Worm (Caenorhabditis elegans) whole organism, young adult: Measurements from ENCODE around the gene btbd-10.

Experiments
- B0261.1 ChIP-seq: sonication (generic microtip); optimal IDR thresholded peaks from 2 replicates; lab custom pipeline; 2016; ENCODE audit warnings: mild to moderate bottlenecking, missing genetic modification characterization, moderate library complexity, missing compliant biosample characterization
- B0336.3 ChIP-seq: fragments of 200-800 bp; sonication (Bioruptor generic); IDR thresholded peaks from 2 replicates; pipeline ENCODE4 v1.3.6; 2022; ENCODE audit warnings: missing genetic modification characterization, missing compliant biosample characterization
- F10E7.11 ChIP-seq: sonication (generic microtip); optimal IDR thresholded peaks from 2 replicates; lab custom pipeline; 2017; ENCODE audit warnings: mild to moderate bottlenecking, missing genetic modification characterization, moderate library complexity, missing compliant biosample characterization
- F22D6.2 ChIP-seq: sonication (generic microtip); optimal IDR thresholded peaks from 2 replicates; lab custom pipeline; 2016; ENCODE audit warnings: mild to moderate bottlenecking, missing genetic modification characterization, missing compliant biosample characterization
- F23B12.7 ChIP-seq: sonication (generic microtip); optimal IDR thresholded peaks from 2 replicates; lab custom pipeline; 2017; ENCODE audit warnings: missing genetic modification characterization, mild to moderate bottlenecking, missing compliant biosample characterization, antibody characterized with exemption, moderate library complexity; ENCODE audit not compliant: insufficient read depth
- F33H1.4 ChIP-seq: fragments of 200-800 bp; sonication (Bioruptor generic); IDR thresholded peaks from 2 replicates; pipeline ENCODE4 v1.3.6; 2022; ENCODE audit warnings: missing genetic modification reagents, missing genetic modification characterization, missing compliant biosample characterization
- F37B4.10 ChIP-seq: fragments of 200-800 bp; sonication (Bioruptor generic); IDR thresholded peaks from 2 replicates; pipeline ENCODE4 v1.3.6; 2022; ENCODE audit warnings: missing genetic modification characterization, missing compliant biosample characterization
- F49E8.2 ChIP-seq: sonication (generic microtip); optimal IDR thresholded peaks from 3 replicates; lab custom pipeline; 2017; ENCODE audit warnings: missing genetic modification characterization, mild to moderate bottlenecking, missing compliant biosample characterization, antibody characterized with exemption, moderate library complexity; ENCODE audit not compliant: insufficient read depth
- F52B5.7 ChIP-seq: sonication (generic microtip); optimal IDR thresholded peaks from 2 replicates; lab custom pipeline; 2016; ENCODE audit warnings: mild to moderate bottlenecking, missing genetic modification characterization, missing compliant biosample characterization
- F55B11.4 ChIP-seq: sonication (generic microtip); optimal IDR thresholded peaks from 2 replicates; lab custom pipeline; 2016; ENCODE audit warnings: missing compliant biosample characterization, missing genetic modification characterization, borderline replicate concordance; ENCODE audit not compliant: insufficient read depth
- F57C9.4 ChIP-seq: sonication (generic microtip); optimal IDR thresholded peaks from 2 replicates; lab custom pipeline; 2017; ENCODE audit warnings: mild to moderate bottlenecking, missing genetic modification characterization, missing compliant biosample characterization
- T26A5.8 ChIP-seq: sonication (generic microtip); optimal IDR thresholded peaks from 2 replicates; lab custom pipeline; 2016; ENCODE audit warnings: missing genetic modification characterization, missing compliant biosample characterization
- Y67H2A.10 ChIP-seq: fragments of 200-800 bp; sonication (Bioruptor generic); conservative IDR thresholded peaks from 2 replicates; pipeline ENCODE4 v1.3.6; 2022; ENCODE audit warnings: missing genetic modification reagents, missing genetic modification characterization, missing compliant biosample characterization
- Y95B8A.8 ChIP-seq: fragments of 200-800 bp; sonication (Bioruptor generic); IDR thresholded peaks from 2 replicates; pipeline ENCODE4 v1.3.6; 2022; ENCODE audit warnings: missing genetic modification reagents, missing genetic modification characterization, missing compliant biosample characterization
- akir-1 ChIP-seq: fragments of 200-800 bp; sonication (Bioruptor generic); optimal IDR thresholded peaks from 2 replicates; lab custom pipeline; 2018; ENCODE audit warnings: mild to moderate bottlenecking, missing genetic modification characterization, moderate library complexity, missing compliant biosample characterization
- aptf-2 ChIP-seq: fragments of 200-800 bp; sonication (Bioruptor generic); conservative IDR thresholded peaks from 2 replicates; pipeline ENCODE4 v1.3.6; 2022; ENCODE audit warnings: missing genetic modification reagents, missing genetic modification characterization, missing compliant biosample characterization
- atf-7 ChIP-seq: sonication (generic microtip); optimal IDR thresholded peaks from 2 replicates; lab custom pipeline; 2017; ENCODE audit warnings: mild to moderate bottlenecking, missing genetic modification characterization, missing compliant biosample characterization
- athp-1 ChIP-seq: sonication (generic microtip); optimal IDR thresholded peaks from 2 replicates; lab custom pipeline; 2017; ENCODE audit warnings: mild to moderate bottlenecking, missing genetic modification characterization, missing compliant biosample characterization
- cebp-1 ChIP-seq, 2 experiments: fragments of 200-800 bp in 1 of 2; sonication (Bioruptor generic) in 1 of 2; sonication (generic microtip) in 1 of 2; IDR thresholded peaks in 1 of 2; optimal IDR thresholded peaks in 1 of 2; 2 replicates each; pipeline versions ENCODE4 v1.3.6 to Lab custom; 2017 to 2022; ENCODE audit warnings: missing compliant biosample characterization in 2 of 2, missing genetic modification characterization in 2 of 2, mild to moderate bottlenecking in 1 of 2, missing genetic modification reagents in 1 of 2, moderate library complexity in 1 of 2
- cebp-2 ChIP-seq: fragments of 200-800 bp; sonication (Bioruptor generic); IDR thresholded peaks from 2 replicates; pipeline ENCODE4 v1.3.6; 2022; ENCODE audit warnings: missing genetic modification characterization, missing compliant biosample characterization
- ceh-100 ChIP-seq: fragments of 200-800 bp; sonication (Bioruptor generic); IDR thresholded peaks from 2 replicates; pipeline ENCODE4 v1.3.6; 2022; ENCODE audit warnings: missing genetic modification reagents, missing genetic modification characterization, missing compliant biosample characterization
- ceh-40 ChIP-seq: fragments of 200-800 bp; sonication (Bioruptor generic); IDR thresholded peaks from 2 replicates; pipeline ENCODE4 v1.3.6; 2022; ENCODE audit warnings: missing genetic modification characterization, missing compliant biosample characterization
- die-1 ChIP-seq: sonication (generic microtip); optimal IDR thresholded peaks from 2 replicates; lab custom pipeline; 2016; ENCODE audit warnings: missing genotype, mild to moderate bottlenecking, missing genetic modification characterization, missing compliant biosample characterization
- dpff-1 ChIP-seq: sonication (generic microtip); optimal IDR thresholded peaks from 2 replicates; lab custom pipeline; 2017; ENCODE audit warnings: mild to moderate bottlenecking, missing genetic modification characterization, missing compliant biosample characterization
- dpl-1 ChIP-seq: fragments of 150-350 bp; optimal IDR thresholded peaks from 2 replicates; lab custom pipeline; 2014; ENCODE audit warnings: missing biosample characterization, missing genetic modification reagents, missing genetic modification characterization
- efl-1 ChIP-seq: fragments of 150-350 bp; optimal IDR thresholded peaks from 2 replicates; lab custom pipeline; 2014; ENCODE audit warnings: missing biosample characterization, missing genetic modification reagents, missing genetic modification characterization
- egl-18 ChIP-seq: fragments of 200-800 bp; sonication (Bioruptor generic); IDR thresholded peaks from 2 replicates; pipeline ENCODE4 v1.3.6; 2022; ENCODE audit warnings: missing genetic modification reagents, missing genetic modification characterization, missing compliant biosample characterization
- hsf-1 ChIP-seq: fragments of 200-800 bp; sonication (Bioruptor generic); IDR thresholded peaks from 2 replicates; pipeline ENCODE4 v1.3.6; 2022; ENCODE audit warnings: missing genetic modification reagents, missing genetic modification characterization, missing compliant biosample characterization
- let-607 ChIP-seq, 2 experiments: fragments of 200-800 bp in 1 of 2; sonication (Bioruptor generic) in 1 of 2; sonication (generic microtip) in 1 of 2; optimal IDR thresholded peaks; 2 replicates each; lab custom pipeline; 2016 to 2018; ENCODE audit warnings: mild to moderate bottlenecking in 2 of 2, missing compliant biosample characterization in 2 of 2, missing genetic modification characterization in 2 of 2, moderate library complexity in 2 of 2, missing genotype in 1 of 2
- lin-35 ChIP-seq, 3 experiments: fragments of 150-350 bp in 2 of 3; sonication (generic microtip) in 1 of 3; optimal IDR thresholded peaks; 2 replicates each; lab custom pipeline; 2014 to 2018; ENCODE audit warnings: missing biosample characterization in 3 of 3, missing genetic modification characterization in 3 of 3, missing genetic modification reagents in 3 of 3
- lin-40 ChIP-seq: sonication (generic microtip); optimal IDR thresholded peaks from 2 replicates; lab custom pipeline; 2016; ENCODE audit warnings: missing genetic modification characterization, mild to moderate bottlenecking, missing compliant biosample characterization, missing genotype, missing genetic modification reagents
- lin-54 ChIP-seq: fragments of 200-800 bp; sonication (Bioruptor generic); optimal IDR thresholded peaks from 2 replicates; lab custom pipeline; 2018; ENCODE audit warnings: mild to moderate bottlenecking, missing genetic modification characterization, missing compliant biosample characterization
- lsl-1 ChIP-seq: fragments of 200-800 bp; sonication (Bioruptor generic); optimal IDR thresholded peaks from 2 replicates; lab custom pipeline; 2018; ENCODE audit warnings: mild to moderate bottlenecking, missing genetic modification characterization, moderate library complexity, missing compliant biosample characterization
- lsy-27 ChIP-seq: sonication (generic microtip); optimal IDR thresholded peaks from 2 replicates; lab custom pipeline; 2017; ENCODE audit warnings: missing genetic modification characterization, mild to moderate bottlenecking, missing compliant biosample characterization, antibody characterized with exemption, missing genotype, borderline replicate concordance; ENCODE audit not compliant: insufficient read depth
- madf-6 ChIP-seq: fragments of 200-800 bp; sonication (Bioruptor generic); IDR thresholded peaks from 2 replicates; pipeline ENCODE4 v1.3.6; 2022; ENCODE audit warnings: missing genetic modification reagents, missing genetic modification characterization, missing compliant biosample characterization
- mes-4 ChIP-seq: sonication (generic microtip); optimal IDR thresholded peaks from 2 replicates; lab custom pipeline; 2016; ENCODE audit warnings: missing genotype, missing genetic modification characterization, missing compliant biosample characterization
- nfyb-1 ChIP-seq: fragments of 200-800 bp; sonication (Bioruptor generic); IDR thresholded peaks from 2 replicates; pipeline ENCODE4 v1.3.6; 2022; ENCODE audit warnings: missing genetic modification reagents, missing genetic modification characterization, missing compliant biosample characterization
- nhr-27 ChIP-seq: fragments of 200-800 bp; sonication (Bioruptor generic); optimal IDR thresholded peaks from 2 replicates; lab custom pipeline; 2018; ENCODE audit warnings: mild to moderate bottlenecking, missing genetic modification characterization, moderate library complexity, missing compliant biosample characterization
- nhr-80 ChIP-seq: sonication (generic microtip); optimal IDR thresholded peaks from 2 replicates; lab custom pipeline; 2016; ENCODE audit warnings: missing genetic modification characterization, missing compliant biosample characterization
- repo-1 ChIP-seq: sonication (generic microtip); optimal IDR thresholded peaks from 2 replicates; lab custom pipeline; 2017; ENCODE audit warnings: mild to moderate bottlenecking, missing genetic modification characterization, missing compliant biosample characterization
- sea-2 ChIP-seq: fragments of 200-800 bp; sonication (Bioruptor generic); IDR thresholded peaks from 2 replicates; pipeline ENCODE4 v1.3.6; 2022; ENCODE audit warnings: missing genetic modification characterization, missing compliant biosample characterization
- tbp1 ChIP-seq: fragments of 200-800 bp; sonication (Bioruptor generic); optimal IDR thresholded peaks from 2 replicates; lab custom pipeline; 2018; ENCODE audit warnings: mild to moderate bottlenecking, missing genetic modification characterization, missing compliant biosample characterization
- tbx-9 ChIP-seq: sonication (generic microtip); optimal IDR thresholded peaks from 2 replicates; lab custom pipeline; 2016; ENCODE audit warnings: borderline replicate concordance, missing genetic modification characterization, inconsistent platforms, missing compliant biosample characterization
- unc-62 ChIP-seq: fragments of 150-350 bp; optimal IDR thresholded peaks from 2 replicates; lab custom pipeline; 2014; ENCODE audit warnings: missing biosample characterization, missing genetic modification reagents, missing genetic modification characterization
- zim-3 ChIP-seq: sonication (generic microtip); optimal IDR thresholded peaks from 2 replicates; lab custom pipeline; 2017; ENCODE audit warnings: mild to moderate bottlenecking, missing genetic modification characterization, moderate library complexity, missing compliant biosample characterization
- ztf-22 ChIP-seq: fragments of 200-800 bp; sonication (Bioruptor generic); optimal IDR thresholded peaks from 2 replicates; lab custom pipeline; 2018; ENCODE audit warnings: mild to moderate bottlenecking, missing genetic modification characterization, moderate library complexity, missing compliant biosample characterization
- ztf-25 ChIP-seq: fragments of 200-800 bp; sonication (Bioruptor generic); IDR thresholded peaks from 2 replicates; pipeline ENCODE4 v1.3.6; 2022; ENCODE audit warnings: missing genetic modification reagents, missing genetic modification characterization, missing compliant biosample characterization
- ztf-3 ChIP-seq: fragments of 200-800 bp; sonication (Bioruptor generic); optimal IDR thresholded peaks from 2 replicates; lab custom pipeline; 2018; ENCODE audit warnings: mild to moderate bottlenecking, missing genetic modification characterization, missing compliant biosample characterization

The btbd-10 gene

ce11 chrII:4857873-4858364 is 46.9 kb upstream of the btbd-10 start, which contains the start of gene F11G11.5 (continued):
- TF ChIP-seq F37B4.10 (GFP tag; lab: Robert Waterston, UW) (no peak), nhr-80 (no peak), sea-2 (GFP tag; lab: Robert Waterston, UW) (no peak), F55B11.4 (tag; lab: Kevin White, UChicago) (no peak), madf-6 (0 out of 2 replicates have a peak, but pooled peaks have one; percentile 22), dpl-1 (no peak), nhr-27 (tag; lab: Kevin White, UChicago) (no peak), ztf-22 (GFP tag; lab: Kevin White, UChicago) (no peak), hsf-1 (GFP tag; lab: Robert Waterston, UW) (no peak), ceh-100 (no peak), repo-1 (peak; percentile 32), ceh-40 (no peak), F49E8.2 (tag; lab: Kevin White, UChicago) (no peak), T26A5.8 (no peak), lsl-1 (no peak), F52B5.7 (tag; lab: Kevin White, UChicago) (no peak), atf-7 (tag; lab: Kevin White, UChicago) (peak; percentile 8), F23B12.7 (tag; lab: Kevin White, UChicago) (no peak), F33H1.4 (GFP tag; lab: Robert Waterston, UW) (no peak), Y67H2A.10 (GFP tag; lab: Robert Waterston, UW) (no peak), B0261.1 (no peak), unc-62 (GFP tag; lab: Kevin White, UChicago) (no peak), tbx-9 (tag; lab: Kevin White, UChicago) (no peak), cebp-2 (GFP tag; lab: Robert Waterston, UW) (0 out of 2 replicates have a peak, but pooled peaks have one; percentile 47), F57C9.4 (tag; lab: Kevin White, UChicago) (no peak), mes-4 (tag; lab: Kevin White, UChicago) (no peak), ztf-25 (GFP tag; lab: Robert Waterston, UW) (no peak), zim-3 (tag; lab: Kevin White, UChicago) (no peak), egl-18 (GFP tag; lab: Robert Waterston, UW) (no peak), lin-35 (GFP tag; optimal IDR thresholded peaks at IDR 0.05; lab: Kevin White, UChicago) (no peak), nfyb-1 (GFP tag; lab: Robert Waterston, UW) (peak; percentile 75; the same call in 1 of the 2 replicates), ztf-3 (GFP tag; lab: Kevin White, UChicago) (no peak), let-607 (tag; optimal IDR thresholded peaks at IDR 0.05; lab: Kevin White, UChicago) (peak in 1 of 2 experiments; percentile 21), B0336.3 (GFP tag; lab: Robert Waterston, UW) (peak; percentile 59; the same call in 1 of the 2 replicates), lin-54 (GFP tag; lab: Kevin White, UChicago) (no peak), die-1 (tag; lab: Kevin White, UChicago) (no peak), cebp-1 (GFP tag; IDR thresholded peaks at IDR 0.05; lab: Robert Waterston, UW) (no peak), cebp-1 (tag; optimal IDR thresholded peaks at IDR 0.05; lab: Kevin White, UChicago) (peak; percentile 24), tbp1 (GFP tag; lab: Kevin White, UChicago) (no peak), Y95B8A.8 (GFP tag; lab: Robert Waterston, UW) (no peak), F22D6.2 (tag; lab: Kevin White, UChicago) (no peak), lsy-27 (tag; lab: Kevin White, UChicago) (no peak), efl-1 (GFP tag; lab: Kevin White, UChicago) (no peak), athp-1 (peak; percentile 48), F10E7.11 (tag; lab: Kevin White, UChicago) (no peak), akir-1 (GFP tag; lab: Kevin White, UChicago) (no peak), lin-40 (no peak), aptf-2 (no peak), dpff-1 (no peak)
